Fruit fly (Drosophila melanogaster): ENCODE measurements around the gene polybromo.

polybromo gene

DNA sequence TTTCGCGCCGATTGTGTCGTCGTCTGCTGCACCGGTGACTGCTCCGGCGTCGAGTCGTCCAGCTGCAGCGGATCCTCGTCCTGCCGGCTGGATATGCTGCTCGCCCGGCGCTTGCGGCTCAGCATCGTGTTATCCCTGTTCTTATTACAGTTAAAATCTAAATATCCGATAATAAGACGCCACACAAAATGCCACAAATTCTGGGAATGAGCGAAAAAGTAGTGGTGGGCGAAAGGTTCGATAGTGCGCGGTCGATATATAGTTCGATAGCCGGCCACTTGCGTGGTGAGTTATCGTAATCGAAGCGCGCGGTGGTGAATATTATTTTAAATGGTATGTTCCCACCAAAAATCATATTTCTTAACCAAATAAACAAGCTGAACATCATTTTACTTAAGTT, at the start of gene polybromo (continued):
- TF ChIP-seq odd (GFP tag; optimal IDR thresholded peaks at IDR 0.05) (no peak), danr (GFP tag; IDR thresholded peaks at IDR 0.05) (no peak), CG6854 (GFP tag; optimal IDR thresholded peaks at IDR 0.05) (no peak), BEAF-32 (GFP tag; optimal IDR thresholded peaks at IDR 0.05) (peak; percentile 76), CG18262 (tag; optimal IDR thresholded peaks at IDR 0.05) (no peak), slbo (GFP tag; IDR thresholded peaks at IDR 0.05) (peak; percentile 30; the same call in 1 of the 2 replicates), pfk (GFP tag; optimal IDR thresholded peaks at IDR 0.05) (no peak), HLH4C (GFP tag; IDR thresholded peaks at IDR 0.05; ENCODE audit: partially characterized antibody) (peak; percentile 83), Dek (tag; optimal IDR thresholded peaks at IDR 0.05) (no peak), Sry-β (GFP tag; optimal IDR thresholded peaks at IDR 0.05) (no peak), inv (GFP tag; IDR thresholded peaks at IDR 0.05; ENCODE audit: partially characterized antibody) (peak; percentile 69), al (GFP tag; IDR thresholded peaks at IDR 0.05) (no peak), cato (GFP tag; optimal IDR thresholded peaks at IDR 0.05; ENCODE audit: borderline replicate concordance) (no peak), gem (tag; optimal IDR thresholded peaks at IDR 0.05) (no peak), ato (GFP tag; IDR thresholded peaks at IDR 0.05; ENCODE audit: partially characterized antibody) (peak; percentile 84), pita (GFP tag; optimal IDR thresholded peaks at IDR 0.05) (no peak), CG10462 (GFP tag; optimal IDR thresholded peaks at IDR 0.05) (no peak), CG10267 (tag; optimal IDR thresholded peaks at IDR 0.05) (peak; percentile 12), CG10543 (GFP tag; optimal IDR thresholded peaks at IDR 0.05) (no peak), ase (GFP tag; IDR thresholded peaks at IDR 0.05) (no peak), CG1647 (GFP tag; optimal IDR thresholded peaks at IDR 0.05) (no peak), Dp (GFP tag; optimal IDR thresholded peaks at IDR 0.05) (peak; percentile 90), CG10431 (GFP tag; optimal IDR thresholded peaks at IDR 0.05) (no peak), CG13296 (GFP tag; optimal IDR thresholded peaks at IDR 0.05) (no peak), CHES-1-like (GFP tag; optimal IDR thresholded peaks at IDR 0.05) (peak; percentile 1), CG14441 (GFP tag; IDR thresholded peaks at IDR 0.05) (no peak), CG8089 (GFP tag; optimal IDR thresholded peaks at IDR 0.05) (no peak), oc (tag; optimal IDR thresholded peaks at IDR 0.05) (no peak), HLHmδ (GFP tag; optimal IDR thresholded peaks at IDR 0.05) (no peak), lola (GFP tag; optimal IDR thresholded peaks at IDR 0.05) (no peak), CG2202 (tag; optimal IDR thresholded peaks at IDR 0.05) (no peak), knrl (GFP tag; IDR thresholded peaks at IDR 0.05; ENCODE audit: partially characterized antibody) (peak; percentile 83), dmrt99B (tag; optimal IDR thresholded peaks at IDR 0.05) (no peak), row (GFP tag; IDR thresholded peaks at IDR 0.05) (peak; percentile 42; the same call in 2 of the 3 replicates), Gug (GFP tag; IDR thresholded peaks at IDR 0.05) (no peak), C15 (GFP tag; IDR thresholded peaks at IDR 0.05) (no peak), chinmo (GFP tag; IDR thresholded peaks at IDR 0.05; ENCODE audit: partially characterized antibody) (peak; percentile 93), CG12769 (tag; optimal IDR thresholded peaks at IDR 0.05) (no peak), hbn (GFP tag; IDR thresholded peaks at IDR 0.05; ENCODE audit: partially characterized antibody) (peak; percentile 81), CG4404 (GFP tag; IDR thresholded peaks at IDR 0.05) (no peak), gsb (GFP tag; IDR thresholded peaks at IDR 0.05) (no peak), CG12299 (tag; optimal IDR thresholded peaks at IDR 0.05) (no peak), CG15601 (tag; optimal IDR thresholded peaks at IDR 0.05) (no peak), Dbx (GFP tag; IDR thresholded peaks at IDR 0.05) (peak; percentile 16; the same call in 1 of the 3 replicates), Sry-δ (GFP tag; optimal IDR thresholded peaks at IDR 0.05) (peak; percentile 97), CG2129 (GFP tag; IDR thresholded peaks at IDR 0.05; ENCODE audit: partially characterized antibody) (peak; percentile 64), CG4282 (GFP tag; optimal IDR thresholded peaks at IDR 0.05) (no peak), CG5245 (GFP tag; optimal IDR thresholded peaks at IDR 0.05) (no peak), gce (GFP tag; IDR thresholded peaks at IDR 0.05) (no peak), dmrt11E (tag; optimal IDR thresholded peaks at IDR 0.05) (no peak)
